Fruit fly (Drosophila melanogaster): ENCODE measurements around the gene alpha-Man-Ib.
A peak's percentile ranks its signal among the peaks of the same experiment; 100 is the strongest.

alpha-Man-Ib gene

dm6 chr3R:29130902-29131621 lies 18.4 kb upstream of the alpha-Man-Ib start, which contains the start of the genes dgt6 and Vha100-1 (continued):
- TF ChIP-seq CG17385 (GFP tag; optimal IDR thresholded peaks at IDR 0.05) (no peak), Opbp (GFP tag; IDR thresholded peaks at IDR 0.05; ENCODE audit: partially characterized antibody) (no peak), Pdp1 (GFP tag; optimal IDR thresholded peaks at IDR 0.05) (peak in 1 of 2 experiments; percentile 61), CG12236 (GFP tag; optimal IDR thresholded peaks at IDR 0.05) (no peak), vnd (GFP tag; IDR thresholded peaks at IDR 0.05; ENCODE audit: partially characterized antibody) (no peak), lbe (GFP tag; optimal IDR thresholded peaks at IDR 0.05) (peak; percentile 5), ato (GFP tag; IDR thresholded peaks at IDR 0.05; ENCODE audit: partially characterized antibody) (no peak), CG17612 (GFP tag; IDR thresholded peaks at IDR 0.05) (no peak), CG16863 (GFP tag; optimal IDR thresholded peaks at IDR 0.05) (no peak), Hmx (GFP tag; optimal IDR thresholded peaks at IDR 0.05) (no peak), kay (GFP tag; optimal IDR thresholded peaks at IDR 0.05) (peak; percentile 26), Taf1 (GFP tag; IDR thresholded peaks at IDR 0.05) (no peak), trem (tag; optimal IDR thresholded peaks at IDR 0.05) (peak; percentile 83), z (GFP tag; IDR thresholded peaks at IDR 0.05) (no peak), ac (GFP tag; optimal IDR thresholded peaks at IDR 0.05) (no peak), CG9609 (GFP tag; optimal IDR thresholded peaks at IDR 0.05) (no peak), chm (GFP tag; IDR thresholded peaks at IDR 0.05) (no peak), CG7839 (tag; optimal IDR thresholded peaks at IDR 0.05) (no peak), ERR (GFP tag; optimal IDR thresholded peaks at IDR 0.05) (no peak), insv (GFP tag; optimal IDR thresholded peaks at IDR 0.05) (peak in 1 of 2 experiments; percentile 13), CG13296 (GFP tag; optimal IDR thresholded peaks at IDR 0.05) (no peak), Ptx1 (GFP tag; IDR thresholded peaks at IDR 0.05) (no peak), br (optimal IDR thresholded peaks at IDR 0.05) (no peak), CG16813 (GFP tag; IDR thresholded peaks at IDR 0.05; ENCODE audit: partially characterized antibody) (no peak), lmd (GFP tag; IDR thresholded peaks at IDR 0.05) (no peak)

dm6 chr3R:29124128-29124527 lies 11.5 kb upstream of the alpha-Man-Ib start:
- TF ChIP-seq peb (GFP tag; IDR thresholded peaks at IDR 0.05): peak; percentile 48; the same call in 1 of the 2 replicates
- TF ChIP-seq CG17829 (tag; optimal IDR thresholded peaks at IDR 0.05): peak; percentile 56
- peak; percentile 95 for TF ChIP-seq Med (GFP tag)
- no peak for TF ChIP-seq CG3065 (GFP tag; optimal IDR thresholded peaks at IDR 0.05)
- no peak for TF ChIP-seq CG10565 (GFP tag; optimal IDR thresholded peaks at IDR 0.05)
- peak; percentile 29; the same call in 1 of the 2 replicates for TF ChIP-seq Oaz (GFP tag; IDR thresholded peaks at IDR 0.05)
- peak; percentile 29 for TF ChIP-seq twi (tag; optimal IDR thresholded peaks at IDR 0.05)
- TF ChIP-seq Sry-β (GFP tag; optimal IDR thresholded peaks at IDR 0.05): no peak
- peak; percentile 51; the same call in 1 of the 3 replicates for TF ChIP-seq gce (GFP tag; IDR thresholded peaks at IDR 0.05)
- 0 out of 2 replicates have a peak, but pooled peaks have one; percentile 42 for TF ChIP-seq klu (GFP tag; IDR thresholded peaks at IDR 0.05)
- no peak for TF ChIP-seq toy (GFP tag; IDR thresholded peaks at IDR 0.05)
- TF ChIP-seq Neu2 (GFP tag; optimal IDR thresholded peaks at IDR 0.05; ENCODE audit: borderline replicate concordance): no peak
- peak; percentile 38 for TF ChIP-seq Hmr (GFP tag; optimal IDR thresholded peaks at IDR 0.05)
- no peak for TF ChIP-seq corto (GFP tag; optimal IDR thresholded peaks at IDR 0.05)
- TF ChIP-seq CG33557 (GFP tag; optimal IDR thresholded peaks at IDR 0.05): no peak
- peak; percentile 38 for TF ChIP-seq CG7556 (GFP tag; optimal IDR thresholded peaks at IDR 0.05)
- peak; percentile 86 for TF ChIP-seq CG1603 (tag; optimal IDR thresholded peaks at IDR 0.05)
- no peak for TF ChIP-seq Bgb (GFP tag; IDR thresholded peaks at IDR 0.05; ENCODE audit: partially characterized antibody)
- no peak for TF ChIP-seq ato (GFP tag; IDR thresholded peaks at IDR 0.05; ENCODE audit: partially characterized antibody)
- TF ChIP-seq nerfin-1 (tag; optimal IDR thresholded peaks at IDR 0.05): peak; percentile 2
- TF ChIP-seq CG6254 (GFP tag; optimal IDR thresholded peaks at IDR 0.05): peak; percentile 7
- TF ChIP-seq kni (GFP tag; optimal IDR thresholded peaks at IDR 0.05): no peak
- no peak for TF ChIP-seq CG4360 (GFP tag; IDR thresholded peaks at IDR 0.05)
- TF ChIP-seq CG16863 (GFP tag; optimal IDR thresholded peaks at IDR 0.05): peak; percentile 32
- TF ChIP-seq schlank (tag; optimal IDR thresholded peaks at IDR 0.05): peak; percentile 62
- no peak for TF ChIP-seq CG7963 (GFP tag; IDR thresholded peaks at IDR 0.05; ENCODE audit: partially characterized antibody)
